Fruit fly (Drosophila melanogaster): Measurements from ENCODE around the gene TfIIEbeta.
A peak's percentile ranks its signal among the peaks of the same experiment; 100 is the strongest.

TfIIEbeta gene

dm6 chr3L:4259102-4259558 is 27.7 kb upstream of the TfIIEbeta start, which contains the start of the genes CG15011 and CG1309 (continued):
- TF ChIP-seq CG6813 (GFP tag; optimal IDR thresholded peaks at IDR 0.05) (no peak), CG4730 (GFP tag; IDR thresholded peaks at IDR 0.05) (peak; percentile 43), bigmax (GFP tag; optimal IDR thresholded peaks at IDR 0.05) (no peak), E2f2 (GFP tag; IDR thresholded peaks at IDR 0.05) (peak; percentile 43; the same call in 1 of the 2 replicates), slp2 (GFP tag; optimal IDR thresholded peaks at IDR 0.05) (peak; percentile 78), CG4282 (GFP tag; optimal IDR thresholded peaks at IDR 0.05) (no peak), vfl (GFP tag; optimal IDR thresholded peaks at IDR 0.05) (peak; percentile 75), CG10959 (GFP tag; IDR thresholded peaks at IDR 0.05) (peak; percentile 22; the same call in 1 of the 2 replicates), CG1602 (GFP tag; optimal IDR thresholded peaks at IDR 0.05) (peak; percentile 86), C15 (GFP tag; IDR thresholded peaks at IDR 0.05) (peak; percentile 60; the same call in 1 of the 3 replicates), Fer3 (tag; optimal IDR thresholded peaks at IDR 0.05) (peak; percentile 79), Ada2b (GFP tag; IDR thresholded peaks at IDR 0.05) (peak; percentile 76), Tbp (GFP tag; optimal IDR thresholded peaks at IDR 0.05) (no peak), jing (GFP tag; optimal IDR thresholded peaks at IDR 0.05) (no peak), Kr (GFP tag; optimal IDR thresholded peaks at IDR 0.05) (no peak), CG10565 (GFP tag; optimal IDR thresholded peaks at IDR 0.05) (peak; percentile 14), Lhr (GFP tag; optimal IDR thresholded peaks at IDR 0.05) (peak; percentile 31), CG1529 (GFP tag; optimal IDR thresholded peaks at IDR 0.05) (peak; percentile 55), Oaz (GFP tag; IDR thresholded peaks at IDR 0.05) (0 out of 2 replicates have a peak, but pooled peaks have one; percentile 34), B-H1 (GFP tag; IDR thresholded peaks at IDR 0.05) (peak; percentile 23; the same call in 1 of the 3 replicates), CG2120 (GFP tag; optimal IDR thresholded peaks at IDR 0.05) (peak; percentile 94), ranshi (GFP tag; IDR thresholded peaks at IDR 0.05) (peak; percentile 79; the same call in 1 of the 2 replicates), ac (GFP tag; optimal IDR thresholded peaks at IDR 0.05) (peak; percentile 12), CG3407 (GFP tag; optimal IDR thresholded peaks at IDR 0.05) (peak; percentile 61), wdn (GFP tag; IDR thresholded peaks at IDR 0.05) (peak; percentile 71), CG14667 (GFP tag; IDR thresholded peaks at IDR 0.05) (peak; percentile 64), gem (tag; optimal IDR thresholded peaks at IDR 0.05) (peak; percentile 91), CG33557 (GFP tag; optimal IDR thresholded peaks at IDR 0.05) (peak; percentile 86), CG16813 (GFP tag; IDR thresholded peaks at IDR 0.05; ENCODE audit: partially characterized antibody) (no peak), CG32772 (GFP tag; IDR thresholded peaks at IDR 0.05) (peak; percentile 81), CG7963 (GFP tag; IDR thresholded peaks at IDR 0.05; ENCODE audit: partially characterized antibody) (no peak), Oli (tag; optimal IDR thresholded peaks at IDR 0.05) (peak; percentile 67), CG11560 (tag; IDR thresholded peaks at IDR 0.05) (peak; percentile 41; the same call in 1 of the 3 replicates), CG17361 (GFP tag; IDR thresholded peaks at IDR 0.05) (peak; percentile 88), CG6254 (GFP tag; optimal IDR thresholded peaks at IDR 0.05) (peak; percentile 40), CG4424 (GFP tag; optimal IDR thresholded peaks at IDR 0.05) (peak; percentile 86), eyg (GFP tag; optimal IDR thresholded peaks at IDR 0.05) (peak; percentile 66), CG13894 (tag; optimal IDR thresholded peaks at IDR 0.05) (peak; percentile 82), Fer2 (tag; optimal IDR thresholded peaks at IDR 0.05) (peak; percentile 78), az2 (GFP tag; optimal IDR thresholded peaks at IDR 0.05) (peak; percentile 81), CkIIα-i1 (GFP tag; IDR thresholded peaks at IDR 0.05) (no peak), Nf-YA (GFP tag; IDR thresholded peaks at IDR 0.05) (no peak), BEAF-32 (GFP tag; optimal IDR thresholded peaks at IDR 0.05) (peak; percentile 63), dimm (GFP tag; IDR thresholded peaks at IDR 0.05) (no peak), CG9876 (GFP tag; optimal IDR thresholded peaks at IDR 0.05) (peak; percentile 76), Ssrp (tag; optimal IDR thresholded peaks at IDR 0.05) (peak; percentile 79), Dek (tag; optimal IDR thresholded peaks at IDR 0.05) (peak; percentile 82), sqz (GFP tag; optimal IDR thresholded peaks at IDR 0.05) (peak; percentile 24), bbx (GFP tag; IDR thresholded peaks at IDR 0.05; ENCODE audit: partially characterized antibody) (no peak), pnt (GFP tag; optimal IDR thresholded peaks at IDR 0.05) (peak; percentile 67), CG17829 (tag; optimal IDR thresholded peaks at IDR 0.05) (peak; percentile 90)
